Worm (Caenorhabditis elegans): ENCODE results near the gene cest-24.

The cest-24 gene

ce11 chrV:6350109-6350508 lies 33.4 kb downstream of the cest-24 start:
- TF ChIP-seq lin-13 (GFP tag; optimal IDR thresholded peaks at IDR 0.05) (no peak), blmp-1 (tag; optimal IDR thresholded peaks at IDR 0.05) (peak; percentile 65), ces-1 (GFP tag; optimal IDR thresholded peaks at IDR 0.05) (no peak), nhr-85 (tag) (no peak), skn-1 (tag; optimal IDR thresholded peaks at IDR 0.05) (no peak), lin-14 (GFP tag; optimal IDR thresholded peaks at IDR 0.05) (peak; percentile 47), pqm-1 (tag; optimal IDR thresholded peaks at IDR 0.05) (no peak), nhr-28 (tag; optimal IDR thresholded peaks at IDR 0.05) (no peak), aha-1 (tag; optimal IDR thresholded peaks at IDR 0.05) (no peak), zip-4 (GFP tag; optimal IDR thresholded peaks at IDR 0.05) (no peak), xbp-1 (tag; optimal IDR thresholded peaks at IDR 0.05) (no peak), efl-3 (GFP tag; optimal IDR thresholded peaks at IDR 0.05) (no peak), lin-39 (tag; optimal IDR thresholded peaks at IDR 0.05) (no peak), C34B4.2 (tag; optimal IDR thresholded peaks at IDR 0.05) (no peak)

DNA sequence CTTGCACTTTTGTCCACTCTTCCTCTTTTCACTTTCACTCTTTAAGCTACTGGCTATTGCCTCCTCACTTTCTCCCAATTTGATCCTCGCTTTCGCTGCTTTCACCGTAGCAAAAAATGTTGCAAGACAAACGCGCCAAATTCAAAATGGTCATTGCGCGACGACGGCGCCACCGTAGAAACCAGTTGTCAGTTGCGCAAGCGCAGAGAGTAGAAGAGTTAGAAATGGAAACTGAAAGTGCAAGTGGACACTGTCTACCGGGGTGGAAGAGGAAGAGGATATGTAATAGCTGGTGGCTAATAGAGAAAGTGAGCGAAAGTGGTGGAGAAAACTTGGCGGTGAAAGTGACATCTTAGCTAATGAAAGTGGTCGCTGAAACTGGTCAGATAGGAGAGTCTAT lies 34.4 kb downstream of the cest-24 start:
- TF ChIP-seq nhr-77 (tag; optimal IDR thresholded peaks at IDR 0.05) (no peak), nhr-76 (tag; optimal IDR thresholded peaks at IDR 0.05) (no peak), nhr-20 (tag; optimal IDR thresholded peaks at IDR 0.05) (no peak), jun-1 (tag; optimal IDR thresholded peaks at IDR 0.05) (no peak), blmp-1 (tag; optimal IDR thresholded peaks at IDR 0.05) (peak; percentile 100)

DNA sequence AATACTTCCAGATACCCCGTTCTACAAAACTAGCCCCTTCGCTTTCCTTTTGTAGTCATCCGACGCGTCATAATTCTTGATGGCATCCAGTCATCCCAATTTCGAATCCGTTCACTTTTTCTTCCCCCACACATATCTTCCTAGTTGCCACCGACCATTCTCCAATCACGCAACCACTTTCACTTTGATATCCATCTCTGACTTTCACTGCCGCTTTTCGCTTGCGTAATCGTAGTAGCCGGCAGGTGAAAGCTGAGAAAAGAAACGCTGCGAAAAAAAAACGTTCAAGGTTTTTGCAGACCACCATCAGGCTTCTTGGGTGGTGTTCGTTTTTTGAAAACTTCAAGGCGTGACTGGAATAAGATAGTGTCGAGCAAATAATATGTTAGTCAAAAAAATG lies 35.6 kb downstream of the cest-24 start:
- TF ChIP-seq rnt-1 (tag; optimal IDR thresholded peaks at IDR 0.05) (no peak), nhr-20 (tag; optimal IDR thresholded peaks at IDR 0.05) (no peak), efl-1 (optimal IDR thresholded peaks at IDR 0.05) (no peak), efl-1 (GFP tag; optimal IDR thresholded peaks at IDR 0.05 in 1 of 2) (no peak), blmp-1 (tag; optimal IDR thresholded peaks at IDR 0.05) (peak; percentile 100), aha-1 (tag; optimal IDR thresholded peaks at IDR 0.05) (no peak), nhr-19 (GFP tag; conservative IDR thresholded peaks at IDR 0.05) (no peak), ets-5 (GFP tag; IDR thresholded peaks at IDR 0.05) (no peak), nhr-85 (tag) (peak; percentile 29), lin-15B (tag; optimal IDR thresholded peaks at IDR 0.05) (no peak)

DNA sequence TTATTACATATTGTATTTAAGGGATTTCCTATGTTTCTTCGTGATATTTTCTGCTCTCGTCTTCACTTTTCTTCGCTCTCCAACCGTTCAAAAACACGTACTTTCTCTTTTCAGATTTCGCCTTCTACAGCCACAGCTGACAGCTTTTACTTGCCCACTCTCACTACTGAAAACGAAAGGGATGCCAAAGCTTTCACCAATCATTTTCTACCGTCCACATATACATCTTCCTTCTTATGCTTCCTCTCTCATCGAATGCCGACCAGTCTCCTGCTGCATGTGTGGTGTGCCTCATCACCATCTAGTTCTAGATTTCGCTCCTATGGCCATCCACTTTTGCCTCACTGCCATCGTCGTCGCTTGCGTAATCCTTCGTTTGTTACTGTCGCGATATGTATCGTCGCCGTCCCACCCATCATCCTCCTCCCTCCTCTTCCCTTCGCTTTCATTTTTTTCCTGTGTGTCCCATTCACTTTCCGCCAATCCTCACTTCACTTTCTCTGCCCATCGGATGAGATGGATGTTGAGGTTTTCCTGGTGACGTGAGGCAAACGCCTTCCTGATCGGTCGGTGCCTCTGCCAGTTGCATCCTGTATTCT lies 36.5 kb downstream of the cest-24 start:
- TF ChIP-seq elt-2 (tag; optimal IDR thresholded peaks at IDR 0.05) (peak; percentile 4), nhr-85 (tag) (peak; percentile 5), pqm-1 (tag; optimal IDR thresholded peaks at IDR 0.05) (no peak), efl-1 (optimal IDR thresholded peaks at IDR 0.05) (no peak), efl-1 (GFP tag; optimal IDR thresholded peaks at IDR 0.05 in 1 of 2) (peak in 1 of 2 experiments; percentile 19), lin-35 (GFP tag; optimal IDR thresholded peaks at IDR 0.05) (no peak), blmp-1 (tag; optimal IDR thresholded peaks at IDR 0.05) (peak; percentile 98)

ce11 chrV:6354202-6354601 lies 37.5 kb downstream of the cest-24 start:
- TF ChIP-seq nhr-47 (tag; optimal IDR thresholded peaks at IDR 0.05) (no peak), nhr-77 (tag; optimal IDR thresholded peaks at IDR 0.05) (no peak), nhr-19 (GFP tag; conservative IDR thresholded peaks at IDR 0.05) (no peak), blmp-1 (tag; optimal IDR thresholded peaks at IDR 0.05) (peak; percentile 100), nhr-20 (tag; optimal IDR thresholded peaks at IDR 0.05) (no peak), hlh-4 (tag; optimal IDR thresholded peaks at IDR 0.05) (no peak), grh-1 (GFP tag; IDR thresholded peaks at IDR 0.05) (no peak), ceh-82 (tag; optimal IDR thresholded peaks at IDR 0.05) (no peak), tbx-2 (tag; optimal IDR thresholded peaks at IDR 0.05) (no peak)

- TF ChIP-seq dpl-1 (GFP tag; optimal IDR thresholded peaks at IDR 0.05) (no peak), egl-27 (tag; optimal IDR thresholded peaks at IDR 0.05) (no peak), fkh-4 (tag; optimal IDR thresholded peaks at IDR 0.05; ENCODE audit: borderline replicate concordance) (no peak), tlp-1 (tag; optimal IDR thresholded peaks at IDR 0.05) (no peak), ces-1 (GFP tag; optimal IDR thresholded peaks at IDR 0.05) (no peak), swsn-7 (tag; optimal IDR thresholded peaks at IDR 0.05) (no peak), xbp-1 (tag; optimal IDR thresholded peaks at IDR 0.05) (no peak), C34B4.2 (tag; optimal IDR thresholded peaks at IDR 0.05) (no peak), unc-62 (GFP tag; optimal IDR thresholded peaks at IDR 0.05) (no peak), lin-15B (tag; optimal IDR thresholded peaks at IDR 0.05) (no peak), lin-13 (GFP tag; optimal IDR thresholded peaks at IDR 0.05) (no peak), pqm-1 (tag; optimal IDR thresholded peaks at IDR 0.05) (no peak), nhr-76 (tag; optimal IDR thresholded peaks at IDR 0.05) (no peak), zip-4 (GFP tag; optimal IDR thresholded peaks at IDR 0.05) (no peak), unc-30 (tag; optimal IDR thresholded peaks at IDR 0.05) (no peak), snu-23 (GFP tag; optimal IDR thresholded peaks at IDR 0.05) (peak; percentile 8), ceh-90 (tag; optimal IDR thresholded peaks at IDR 0.05) (no peak), mep-1 (tag; optimal IDR thresholded peaks at IDR 0.05) (no peak), sptf-1 (tag; optimal IDR thresholded peaks at IDR 0.05) (no peak)
Observed at ce11 chrV:6354786-6355185, 38.1 kb downstream of the cest-24 start.

Measured in whole organism, L1 larva.